Worm (Caenorhabditis elegans): Measurements from ENCODE around the gene cup-4.

Gene cup-4

ce11 chrIII:7897733-7898132 lies 31.4 kb downstream of the cup-4 start (continued):
- no peak for TF ChIP-seq Y116A8C.19 (tag; optimal IDR thresholded peaks at IDR 0.05; ENCODE audit: borderline replicate concordance)
- TF ChIP-seq zag-1 (tag; optimal IDR thresholded peaks at IDR 0.05): no peak
- TF ChIP-seq sptf-1 (tag; optimal IDR thresholded peaks at IDR 0.05): no peak
- peak; percentile 80 for TF ChIP-seq nhr-19 (GFP tag; conservative IDR thresholded peaks at IDR 0.05)
- TF ChIP-seq nhr-20 (tag; optimal IDR thresholded peaks at IDR 0.05): peak; percentile 81
- no peak for TF ChIP-seq mab-9 (GFP tag; IDR thresholded peaks at IDR 0.05)
- peak in 1 of 2 experiments; percentile 49 for TF ChIP-seq lin-35 (GFP tag; optimal IDR thresholded peaks at IDR 0.05)
- no peak for TF ChIP-seq hpl-2 (GFP tag; optimal IDR thresholded peaks at IDR 0.05)
- no peak for TF ChIP-seq lin-13 (GFP tag; optimal IDR thresholded peaks at IDR 0.05)
- TF ChIP-seq hlh-4 (tag; optimal IDR thresholded peaks at IDR 0.05): no peak
- peak; percentile 75 for TF ChIP-seq nhr-71 (tag; optimal IDR thresholded peaks at IDR 0.05)
- TF ChIP-seq dpl-1 (GFP tag; optimal IDR thresholded peaks at IDR 0.05): peak in 1 of 3 experiments; percentile 9
- peak; percentile 58 for TF ChIP-seq snu-23 (GFP tag; optimal IDR thresholded peaks at IDR 0.05)
- no peak for TF ChIP-seq ama-1 (optimal IDR thresholded peaks at IDR 0.05)
- no peak for TF ChIP-seq lin-39 (tag; optimal IDR thresholded peaks at IDR 0.05)
- TF ChIP-seq lin-14 (GFP tag; optimal IDR thresholded peaks at IDR 0.05): peak; percentile 57
- no peak for TF ChIP-seq rnt-1 (tag; optimal IDR thresholded peaks at IDR 0.05)
- no peak for TF ChIP-seq ceh-8 (GFP tag; optimal IDR thresholded peaks at IDR 0.05)
- no peak for TF ChIP-seq sup-37 (GFP tag; optimal IDR thresholded peaks at IDR 0.05)
- TF ChIP-seq swsn-7 (tag; optimal IDR thresholded peaks at IDR 0.05): no peak
- TF ChIP-seq unc-130 (tag; optimal IDR thresholded peaks at IDR 0.05): no peak
- no peak for TF ChIP-seq nhr-28 (tag; optimal IDR thresholded peaks at IDR 0.05)
- TF ChIP-seq vab-15 (tag; optimal IDR thresholded peaks at IDR 0.05): no peak
- no peak for TF ChIP-seq dsc-1 (tag; optimal IDR thresholded peaks at IDR 0.05)
- TF ChIP-seq fkh-8 (tag; optimal IDR thresholded peaks at IDR 0.05): no peak
- TF ChIP-seq efl-1 (optimal IDR thresholded peaks at IDR 0.05): no peak
- TF ChIP-seq efl-1 (GFP tag; optimal IDR thresholded peaks at IDR 0.05 in 1 of 2): peak in 1 of 2 experiments; percentile 87
- no peak for TF ChIP-seq snpc-4 (tag; optimal IDR thresholded peaks at IDR 0.05)
- TF ChIP-seq ztf-11 (tag; optimal IDR thresholded peaks at IDR 0.05): no peak
- TF ChIP-seq ceh-88 (GFP tag; IDR thresholded peaks at IDR 0.05): no peak
- TF ChIP-seq aha-1 (tag; optimal IDR thresholded peaks at IDR 0.05): no peak
- no peak for TF ChIP-seq unc-62 (GFP tag; optimal IDR thresholded peaks at IDR 0.05)
- no peak for TF ChIP-seq nhr-76 (tag; optimal IDR thresholded peaks at IDR 0.05)
- TF ChIP-seq skn-1 (tag; optimal IDR thresholded peaks at IDR 0.05): no peak
- peak; percentile 22 for TF ChIP-seq C16A3.4 (tag; optimal IDR thresholded peaks at IDR 0.05)
- TF ChIP-seq ceh-63 (GFP tag; optimal IDR thresholded peaks at IDR 0.05): no peak
- TF ChIP-seq sox-4 (tag; optimal IDR thresholded peaks at IDR 0.05): no peak

ce11 chrIII:7900733-7901132 lies 34.4 kb downstream of the cup-4 start, which contains the start of gene best-24:
Gene best-24 (plus strand): TSS chrIII:7901033.
- TF ChIP-seq nhr-19 (GFP tag; conservative IDR thresholded peaks at IDR 0.05): no peak
- no peak for TF ChIP-seq ceh-90 (tag; optimal IDR thresholded peaks at IDR 0.05)
- no peak for TF ChIP-seq elt-2 (tag; optimal IDR thresholded peaks at IDR 0.05)
- TF ChIP-seq lin-35 (GFP tag; optimal IDR thresholded peaks at IDR 0.05): peak in 1 of 2 experiments; percentile 10
- TF ChIP-seq tbx-2 (tag; optimal IDR thresholded peaks at IDR 0.05): no peak
- TF ChIP-seq grh-1 (GFP tag; IDR thresholded peaks at IDR 0.05): no peak
- TF ChIP-seq egl-27 (tag; optimal IDR thresholded peaks at IDR 0.05): no peak
- no peak for TF ChIP-seq Y116A8C.19 (tag; optimal IDR thresholded peaks at IDR 0.05; ENCODE audit: borderline replicate concordance)
- no peak for TF ChIP-seq hlh-4 (tag; optimal IDR thresholded peaks at IDR 0.05)
- no peak for TF ChIP-seq ztf-4 (tag; optimal IDR thresholded peaks at IDR 0.05)
- TF ChIP-seq lin-39 (tag; optimal IDR thresholded peaks at IDR 0.05): no peak
- no peak for TF ChIP-seq nhr-237 (tag; optimal IDR thresholded peaks at IDR 0.05)
- TF ChIP-seq ceh-82 (tag; optimal IDR thresholded peaks at IDR 0.05): no peak
- no peak for TF ChIP-seq jun-1 (tag; optimal IDR thresholded peaks at IDR 0.05)
- TF ChIP-seq unc-98 (GFP tag; IDR thresholded peaks at IDR 0.05): no peak
- no peak for TF ChIP-seq nhr-76 (tag; optimal IDR thresholded peaks at IDR 0.05)
- no peak for TF ChIP-seq dsc-1 (tag; optimal IDR thresholded peaks at IDR 0.05)
- TF ChIP-seq lin-13 (GFP tag; optimal IDR thresholded peaks at IDR 0.05): no peak
- TF ChIP-seq lin-14 (GFP tag; optimal IDR thresholded peaks at IDR 0.05): peak; percentile 17
- no peak for TF ChIP-seq aly-2 (tag; optimal IDR thresholded peaks at IDR 0.05)
- TF ChIP-seq nhr-90 (tag; optimal IDR thresholded peaks at IDR 0.05; ENCODE audit: poor library complexity): no peak
- no peak for TF ChIP-seq swsn-7 (tag; optimal IDR thresholded peaks at IDR 0.05)
- no peak for TF ChIP-seq unc-86 (tag; optimal IDR thresholded peaks at IDR 0.05)
- TF ChIP-seq ztf-11 (tag; optimal IDR thresholded peaks at IDR 0.05): no peak
- no peak for TF ChIP-seq lir-3 (tag; optimal IDR thresholded peaks at IDR 0.05; ENCODE audit: poor library complexity)
- TF ChIP-seq snu-23 (GFP tag; optimal IDR thresholded peaks at IDR 0.05): peak; percentile 18
- no peak for TF ChIP-seq sptf-1 (tag; optimal IDR thresholded peaks at IDR 0.05)
- no peak for TF ChIP-seq alr-1 (tag; optimal IDR thresholded peaks at IDR 0.05; ENCODE audit: borderline replicate concordance)

Data from whole organism, L1 larva.